Worm (Caenorhabditis elegans) whole organism, late embryonic: ENCODE measurements around the gene T22F3.8.

Experiments
- C08G9.2 ChIP-seq: sonication (generic microtip); optimal IDR thresholded peaks from 2 replicates; lab custom pipeline; 2016; ENCODE audit warnings: mild to moderate bottlenecking, missing genetic modification characterization, moderate library complexity, missing compliant biosample characterization
- Y22D7AL.16 ChIP-seq: sonication (generic microtip); optimal IDR thresholded peaks from 2 replicates; lab custom pipeline; 2016; ENCODE audit warnings: missing genetic modification characterization, missing compliant biosample characterization
- ama-1 ChIP-seq: fragments of 150-350 bp; optimal IDR thresholded peaks from 2 replicates; lab custom pipeline; 2014
- ceh-45 ChIP-seq: fragments of 200-800 bp; sonication (Bioruptor generic); IDR thresholded peaks from 2 replicates; pipeline ENCODE4 v1.3.6; 2022; ENCODE audit warnings: missing genetic modification reagents, missing genetic modification characterization, missing compliant biosample characterization
- elt-2 ChIP-seq: sonication (generic microtip); optimal IDR thresholded peaks from 2 replicates; lab custom pipeline; 2016; ENCODE audit warnings: missing genetic modification reagents, missing genetic modification characterization, missing compliant biosample characterization
- ets-4 ChIP-seq: sonication (generic microtip); optimal IDR thresholded peaks from 2 replicates; lab custom pipeline; 2016; ENCODE audit warnings: missing genetic modification characterization, missing compliant biosample characterization
- lim-6 ChIP-seq: sonication (generic microtip); optimal IDR thresholded peaks from 2 replicates; lab custom pipeline; 2016; ENCODE audit warnings: missing genetic modification characterization, missing compliant biosample characterization
- lin-11 ChIP-seq: fragments of 200-800 bp; sonication (Bioruptor generic); optimal IDR thresholded peaks from 2 replicates; lab custom pipeline; 2018; ENCODE audit warnings: mild to moderate bottlenecking, missing genetic modification characterization, missing compliant biosample characterization
- nfya-1 ChIP-seq: sonication (generic microtip); optimal IDR thresholded peaks from 2 replicates; lab custom pipeline; 2017; ENCODE audit warnings: missing genetic modification characterization, mild to moderate bottlenecking, missing compliant biosample characterization, antibody characterized with exemption, moderate library complexity
- nhr-11 ChIP-seq: fragments of 150-350 bp; optimal IDR thresholded peaks from 2 replicates; lab custom pipeline; 2014; ENCODE audit warnings: missing biosample characterization, missing genetic modification characterization
- pha-4 ChIP-seq: fragments of 150-350 bp; optimal IDR thresholded peaks from 2 replicates; lab custom pipeline; 2018; ENCODE audit warnings: missing biosample characterization, missing genetic modification reagents, missing genetic modification characterization
- pqm-1 ChIP-seq: sonication (generic microtip); optimal IDR thresholded peaks from 2 replicates; lab custom pipeline; 2016; ENCODE audit warnings: missing genetic modification characterization, missing compliant biosample characterization
- sox-4 ChIP-seq: sonication (generic microtip); optimal IDR thresholded peaks from 2 replicates; lab custom pipeline; 2017; ENCODE audit warnings: mild to moderate bottlenecking, missing genetic modification characterization, inconsistent platforms, missing compliant biosample characterization

DNA sequence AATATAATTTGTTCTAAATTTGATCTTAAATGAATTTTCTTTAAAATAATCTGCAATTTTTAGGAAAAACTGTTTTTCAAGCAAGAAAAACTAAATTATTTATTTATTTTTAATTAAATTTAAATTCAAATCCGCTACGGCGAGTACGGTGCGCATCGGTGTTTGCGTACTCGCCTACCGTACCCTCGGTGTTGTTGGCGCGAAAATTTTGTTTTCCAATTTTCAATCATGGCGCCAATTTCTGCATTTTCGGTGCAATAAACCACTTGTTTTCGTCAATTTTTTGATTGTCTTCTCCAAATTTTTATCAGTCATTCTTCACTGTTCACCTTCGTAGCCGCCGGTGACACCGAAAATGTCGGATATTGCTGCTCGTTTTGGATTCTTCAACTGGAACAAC lies 26.4 kb downstream of the T22F3.8 start, which contains the start of gene pygl-1:
- TF ChIP-seq nhr-11 (no peak), Y22D7AL.16 (tag; lab: Kevin White, UChicago) (no peak), ceh-45 (GFP tag; lab: Robert Waterston, UW) (no peak), lim-6 (tag; lab: Kevin White, UChicago) (no peak), sox-4 (no peak), pha-4 (tag; lab: Kevin White, UChicago) (no peak), pqm-1 (tag; lab: Kevin White, UChicago) (no peak), ama-1 (lab: Kevin White, UChicago) (no peak), ets-4 (tag; lab: Kevin White, UChicago) (no peak), lin-11 (tag; lab: Kevin White, UChicago) (no peak), elt-2 (tag; lab: Kevin White, UChicago) (no peak), nfya-1 (tag; lab: Kevin White, UChicago) (no peak), C08G9.2 (tag; lab: Kevin White, UChicago) (no peak)
